Worm (Caenorhabditis elegans) whole organism, late embryonic: ENCODE results near the gene srh-116.
"Not testable (repeated sequence)": the region's sequence is repeated elsewhere in the genome, so short reads cannot be mapped to it uniquely, and the experiment has no call there.

ENCODE experiments used
- F13H6.1 ChIP-seq: sonication (generic microtip); optimal IDR thresholded peaks from 2 replicates; lab custom pipeline; 2016; ENCODE audit warnings: missing genetic modification characterization, missing compliant biosample characterization
- ama-1 ChIP-seq: fragments of 150-350 bp; optimal IDR thresholded peaks from 2 replicates; lab custom pipeline; 2014
- ceh-48 ChIP-seq: sonication (generic microtip); optimal IDR thresholded peaks from 2 replicates; lab custom pipeline; 2016; ENCODE audit warnings: missing genetic modification characterization, inconsistent platforms, missing compliant biosample characterization
- dmd-4 ChIP-seq: sonication (generic microtip); optimal IDR thresholded peaks from 2 replicates; lab custom pipeline; 2016; ENCODE audit warnings: borderline replicate concordance, missing genetic modification characterization, missing compliant biosample characterization
- ets-4 ChIP-seq: sonication (generic microtip); optimal IDR thresholded peaks from 2 replicates; lab custom pipeline; 2016; ENCODE audit warnings: missing genetic modification characterization, missing compliant biosample characterization
- hlh-8 ChIP-seq: sonication (generic microtip); optimal IDR thresholded peaks from 2 replicates; lab custom pipeline; 2016; ENCODE audit warnings: missing genotype, missing genetic modification characterization, missing compliant biosample characterization
- nhr-11 ChIP-seq: fragments of 150-350 bp; optimal IDR thresholded peaks from 2 replicates; lab custom pipeline; 2014; ENCODE audit warnings: missing biosample characterization, missing genetic modification characterization
- sox-4 ChIP-seq: sonication (generic microtip); optimal IDR thresholded peaks from 2 replicates; lab custom pipeline; 2017; ENCODE audit warnings: mild to moderate bottlenecking, missing genetic modification characterization, inconsistent platforms, missing compliant biosample characterization
- unc-86 ChIP-seq: sonication (generic microtip); optimal IDR thresholded peaks from 2 replicates; lab custom pipeline; 2016; ENCODE audit warnings: missing genetic modification characterization, missing compliant biosample characterization

DNA sequence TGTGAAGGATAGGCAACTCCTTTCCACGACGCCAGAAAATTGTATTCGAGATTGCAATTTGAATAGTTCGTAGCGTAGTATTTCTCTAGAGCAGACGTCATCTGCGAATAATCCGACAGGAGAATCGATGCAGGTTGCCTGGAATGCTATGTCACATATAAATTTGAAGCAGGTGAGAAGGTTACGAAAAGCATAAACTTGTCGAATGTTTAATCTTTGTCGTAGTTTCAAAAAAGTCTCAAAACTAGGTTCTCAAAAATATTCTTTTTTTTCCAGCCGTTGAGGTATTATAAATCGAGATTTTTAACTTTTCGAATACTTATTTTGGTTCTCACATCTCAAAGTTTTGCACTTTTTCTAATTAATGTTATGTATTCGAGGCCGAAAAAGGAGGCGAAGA, at the start of gene srh-116:
- not testable (repeated sequence) for TF ChIP-seq unc-86; F13H6.1 (tag; lab: Kevin White, UChicago); hlh-8 (tag; lab: Kevin White, UChicago); ets-4 (tag; lab: Kevin White, UChicago); ama-1; sox-4 (tag; lab: Kevin White, UChicago); ceh-48 (tag; lab: Kevin White, UChicago); nhr-11 (tag; lab: Kevin White, UChicago); dmd-4 (tag; lab: Kevin White, UChicago)
